Worm (Caenorhabditis elegans) whole organism, L3 larva: ENCODE data around the gene F31B9.4.

ENCODE experiments used
- ZK546.5 ChIP-seq: sonication (generic microtip); optimal IDR thresholded peaks from 2 replicates; lab custom pipeline; 2017; ENCODE audit warnings: missing biosample characterization, missing genetic modification characterization
- aly-2 ChIP-seq: fragments of 150-350 bp; optimal IDR thresholded peaks from 2 replicates; lab custom pipeline; 2014; ENCODE audit warnings: missing biosample characterization, missing genetic modification characterization
- ama-1 ChIP-seq: fragments of 150-350 bp; optimal IDR thresholded peaks from 2 replicates; lab custom pipeline; 2018
- ceh-16 ChIP-seq: sonication (generic microtip); optimal IDR thresholded peaks from 2 replicates; lab custom pipeline; 2017; ENCODE audit warnings: missing biosample characterization, missing genetic modification characterization
- ceh-28 ChIP-seq: fragments of 150-350 bp; optimal IDR thresholded peaks from 2 replicates; lab custom pipeline; 2014; ENCODE audit warnings: missing biosample characterization, missing genetic modification reagents, missing genetic modification characterization
- ceh-82 ChIP-seq: fragments of 150-350 bp; optimal IDR thresholded peaks from 2 replicates; lab custom pipeline; 2014; ENCODE audit warnings: missing biosample characterization, missing genetic modification characterization
- daf-12 ChIP-seq: fragments of 150-350 bp; optimal IDR thresholded peaks from 2 replicates; lab custom pipeline; 2014; ENCODE audit warnings: missing biosample characterization, missing genetic modification reagents, missing genetic modification characterization
- egl-27 ChIP-seq: sonication (generic microtip); optimal IDR thresholded peaks from 4 replicates; lab custom pipeline; 2017; ENCODE audit warnings: missing biosample characterization, missing genetic modification reagents, missing genetic modification characterization
- elt-1 ChIP-seq: fragments of 150-350 bp; optimal IDR thresholded peaks from 2 replicates; lab custom pipeline; 2014; ENCODE audit warnings: missing biosample characterization, missing genetic modification characterization
- elt-2 ChIP-seq: sonication (generic microtip); optimal IDR thresholded peaks from 2 replicates; lab custom pipeline; 2016; ENCODE audit warnings: missing genetic modification reagents, mild to moderate bottlenecking, missing genetic modification characterization, missing compliant biosample characterization
- elt-3 ChIP-seq, 3 experiments: fragments of 150-350 bp in 1 of 3; sonication (generic microtip) in 2 of 3; optimal IDR thresholded peaks; 2 replicates in 2 of 3; 4 replicates in 1 of 3; lab custom pipeline; 2014 to 2017; ENCODE audit warnings: missing biosample characterization in 3 of 3, missing genetic modification characterization in 3 of 3
- fkh-10 ChIP-seq: sonication (generic microtip); optimal IDR thresholded peaks from 2 replicates; lab custom pipeline; 2017; ENCODE audit warnings: missing biosample characterization, missing genetic modification reagents, missing genetic modification characterization
- fkh-2 ChIP-seq: fragments of 150-350 bp; optimal IDR thresholded peaks from 2 replicates; lab custom pipeline; 2014; ENCODE audit warnings: missing biosample characterization, missing genetic modification reagents, missing genetic modification characterization
- fos-1 ChIP-seq: fragments of 150-350 bp; optimal IDR thresholded peaks from 2 replicates; lab custom pipeline; 2014; ENCODE audit warnings: missing biosample characterization, missing genetic modification characterization
- hmg-11 ChIP-seq: sonication (generic microtip); optimal IDR thresholded peaks from 2 replicates; lab custom pipeline; 2016; ENCODE audit warnings: missing genetic modification characterization, missing compliant biosample characterization
- jun-1 ChIP-seq: fragments of 150-350 bp; optimal IDR thresholded peaks from 2 replicates; lab custom pipeline; 2014; ENCODE audit warnings: missing biosample characterization, missing genetic modification reagents, missing genetic modification characterization
- lin-15B ChIP-seq: fragments of 150-350 bp; optimal IDR thresholded peaks from 2 replicates; lab custom pipeline; 2014; ENCODE audit warnings: missing biosample characterization, missing genetic modification characterization
- lin-39 ChIP-seq: fragments of 150-350 bp; optimal IDR thresholded peaks from 2 replicates; lab custom pipeline; 2018; ENCODE audit warnings: missing biosample characterization, missing genetic modification reagents, missing genetic modification characterization
- lsy-12 ChIP-seq: sonication (generic microtip); optimal IDR thresholded peaks from 2 replicates; lab custom pipeline; 2016; ENCODE audit warnings: mild to moderate bottlenecking, missing genetic modification characterization, missing compliant biosample characterization
- mml-1 ChIP-seq: fragments of 150-350 bp; sonication (generic microtip); optimal IDR thresholded peaks from 3 replicates; lab custom pipeline; 2014; ENCODE audit warnings: missing biosample characterization, missing genetic modification characterization
- nfya-1 ChIP-seq: sonication (generic microtip); optimal IDR thresholded peaks from 2 replicates; lab custom pipeline; 2017; ENCODE audit warnings: missing genetic modification characterization, mild to moderate bottlenecking, missing compliant biosample characterization, antibody characterized with exemption, moderate library complexity; ENCODE audit not compliant: insufficient read depth
- nhr-11 ChIP-seq: fragments of 150-350 bp; optimal IDR thresholded peaks from 2 replicates; lab custom pipeline; 2014; ENCODE audit warnings: missing biosample characterization, missing genetic modification characterization
- nhr-23 ChIP-seq: fragments of 150-350 bp; optimal IDR thresholded peaks from 2 replicates; lab custom pipeline; 2014; ENCODE audit warnings: missing biosample characterization, missing genetic modification reagents, missing genetic modification characterization
- nhr-25 ChIP-seq: sonication (generic microtip); optimal IDR thresholded peaks from 2 replicates; lab custom pipeline; 2017; ENCODE audit warnings: missing biosample characterization, missing genetic modification characterization
- nhr-28 ChIP-seq: fragments of 150-350 bp; optimal IDR thresholded peaks from 2 replicates; lab custom pipeline; 2014; ENCODE audit warnings: missing biosample characterization, missing genetic modification characterization
- nhr-43 ChIP-seq: sonication (generic microtip); optimal IDR thresholded peaks from 2 replicates; lab custom pipeline; 2016; ENCODE audit warnings: mild to moderate bottlenecking, missing genetic modification characterization, missing compliant biosample characterization; ENCODE audit not compliant: poor library complexity, severe bottlenecking
- nhr-67 ChIP-seq: fragments of 150-350 bp; optimal IDR thresholded peaks from 2 replicates; lab custom pipeline; 2014; ENCODE audit warnings: missing biosample characterization, missing genetic modification characterization
- nhr-76 ChIP-seq: fragments of 150-350 bp; sonication (generic microtip); optimal IDR thresholded peaks from 5 replicates; lab custom pipeline; 2014; ENCODE audit warnings: missing biosample characterization, missing genetic modification characterization
- nhr-77 ChIP-seq: fragments of 150-350 bp; optimal IDR thresholded peaks from 2 replicates; lab custom pipeline; 2014; ENCODE audit warnings: missing biosample characterization, missing genetic modification characterization
- pqm-1 ChIP-seq: fragments of 150-350 bp; optimal IDR thresholded peaks from 2 replicates; lab custom pipeline; 2017; ENCODE audit warnings: missing biosample characterization, missing genetic modification characterization, inconsistent platforms
- sea-2 ChIP-seq: fragments of 150-350 bp; sonication (generic microtip); optimal IDR thresholded peaks from 4 replicates; lab custom pipeline; 2014; ENCODE audit warnings: missing biosample characterization, missing genetic modification reagents, missing genetic modification characterization
- skn-1 ChIP-seq: fragments of 150-350 bp; optimal IDR thresholded peaks from 2 replicates; lab custom pipeline; 2014; ENCODE audit warnings: missing biosample characterization, missing genetic modification characterization
- snpc-4 ChIP-seq: fragments of 150-350 bp; optimal IDR thresholded peaks from 2 replicates; lab custom pipeline; 2014; ENCODE audit warnings: missing biosample characterization, missing genetic modification characterization
- unc-62 ChIP-seq: fragments of 150-350 bp; sonication (generic microtip); optimal IDR thresholded peaks from 4 replicates; lab custom pipeline; 2014; ENCODE audit warnings: missing biosample characterization, missing genetic modification reagents, missing genetic modification characterization
- ztf-11 ChIP-seq: fragments of 150-350 bp; optimal IDR thresholded peaks from 2 replicates; lab custom pipeline; 2014; ENCODE audit warnings: missing biosample characterization, missing genetic modification characterization
- ztf-4 ChIP-seq: fragments of 150-350 bp; optimal IDR thresholded peaks from 2 replicates; lab custom pipeline; 2014; ENCODE audit warnings: missing biosample characterization, missing genetic modification characterization

F31B9.4 gene

ce11 chrX:15932859-15933258 lies 16.0 kb upstream of the F31B9.4 start:
- no peak for TF ChIP-seq mml-1
- TF ChIP-seq nhr-67 (tag; lab: Kevin White, UChicago), result no peak
- peak; percentile 22 for TF ChIP-seq snpc-4
- no peak for TF ChIP-seq nhr-77 (tag; lab: Kevin White, UChicago)

DNA sequence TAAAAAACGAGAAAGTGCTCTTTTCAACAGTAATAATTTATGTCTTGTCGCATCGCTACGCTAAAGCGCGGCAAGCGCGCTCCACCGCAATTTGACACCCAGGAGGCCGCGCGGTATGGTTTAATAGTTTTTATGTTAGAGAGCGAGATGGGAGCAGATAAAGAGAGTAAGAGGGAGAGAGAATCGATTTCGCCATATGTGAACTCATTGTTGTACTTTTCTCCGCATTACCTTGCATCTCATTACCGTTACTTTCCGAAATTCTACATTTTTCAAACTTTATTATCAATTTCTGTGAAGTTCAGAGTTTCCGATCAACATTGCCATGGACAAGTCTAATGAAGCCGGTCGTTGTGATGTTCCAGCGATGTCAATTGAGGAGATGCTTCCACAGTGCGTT lies 6.5 kb upstream of the F31B9.4 start, which contains the start of gene F31B9.3:
Gene F31B9.3, plus strand, starts transcription at position 301 of the 400 bp plus-strand sequence.
- TF ChIP-seq ceh-82 (tag; lab: Kevin White, UChicago) (no peak), skn-1 (tag; lab: Kevin White, UChicago) (no peak)

DNA sequence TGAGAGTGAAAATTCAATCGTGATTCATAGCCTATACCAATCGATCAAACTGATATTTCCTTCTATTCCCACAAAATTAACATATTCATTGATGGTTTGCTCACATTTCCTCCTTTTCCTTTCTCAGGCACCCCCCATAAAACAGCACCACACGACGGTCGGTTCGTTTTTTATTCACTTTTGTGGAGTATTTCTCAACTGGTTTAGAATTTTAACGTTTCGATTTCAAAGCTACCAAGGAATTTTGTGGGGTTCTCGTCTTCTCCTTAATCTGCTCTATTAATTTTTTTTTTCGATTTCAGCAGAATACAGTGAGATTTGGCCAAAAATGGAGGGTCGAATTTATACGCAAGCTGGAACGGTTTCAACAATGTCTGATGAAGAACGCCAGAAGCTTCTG lies 2.5 kb upstream of the F31B9.4 start, which contains the start of gene F31B9.7:
Gene F31B9.7, plus strand, starts transcription at position 301 of the 400 bp plus-strand sequence.
- TF ChIP-seq fkh-10 (GFP tag; lab: Kevin White, UChicago) (no peak), daf-12 (tag; lab: Kevin White, UChicago) (no peak), ceh-28 (tag; lab: Kevin White, UChicago) (no peak), ztf-11 (tag; lab: Kevin White, UChicago) (no peak), nhr-76 (tag; lab: Kevin White, UChicago) (no peak), nhr-23 (tag; lab: Kevin White, UChicago) (no peak), ama-1 (lab: Kevin White, UChicago) (no peak), jun-1 (tag; lab: Kevin White, UChicago) (no peak), hmg-11 (tag; lab: Kevin White, UChicago) (no peak), nhr-67 (tag; lab: Kevin White, UChicago) (no peak), ceh-16 (tag; lab: Kevin White, UChicago) (no peak), nhr-43 (no peak)
- TF ChIP-seq, all 47 proteins: peak for 0

DNA sequence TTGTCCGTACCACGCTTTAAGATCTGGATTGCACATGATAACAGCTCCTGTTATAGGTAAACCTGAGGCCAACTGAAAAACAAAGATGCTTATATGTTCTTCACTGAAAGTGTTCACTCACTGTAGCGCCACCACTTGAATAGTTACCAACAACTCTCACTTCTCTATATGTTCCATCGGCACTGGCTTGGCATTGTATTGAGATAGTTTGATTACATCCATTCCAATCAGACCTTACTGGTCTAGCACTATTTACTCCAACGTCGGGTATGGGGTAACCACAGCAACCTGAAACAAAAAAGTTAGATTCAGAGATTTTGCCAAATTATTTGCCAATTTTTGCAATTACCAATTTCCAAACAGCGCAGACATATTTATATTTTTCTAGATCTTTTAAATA lies 1.1 kb downstream of the F31B9.4 start:
- TF ChIP-seq sea-2, result no peak
- TF ChIP-seq nhr-28 (tag; lab: Kevin White, UChicago), result no peak
- TF ChIP-seq egl-27 (tag; lab: Kevin White, UChicago), result no peak
- no peak for TF ChIP-seq fos-1
- TF ChIP-seq snpc-4, result no peak
- no peak for TF ChIP-seq aly-2 (tag; lab: Kevin White, UChicago)
- no peak for TF ChIP-seq lin-15B (tag; lab: Kevin White, UChicago)
- no peak for TF ChIP-seq nhr-76 (tag; lab: Kevin White, UChicago)
- TF ChIP-seq ztf-4 (tag; lab: Kevin White, UChicago), result no peak
- TF ChIP-seq unc-62 (GFP tag; lab: Kevin White, UChicago), result no peak

DNA sequence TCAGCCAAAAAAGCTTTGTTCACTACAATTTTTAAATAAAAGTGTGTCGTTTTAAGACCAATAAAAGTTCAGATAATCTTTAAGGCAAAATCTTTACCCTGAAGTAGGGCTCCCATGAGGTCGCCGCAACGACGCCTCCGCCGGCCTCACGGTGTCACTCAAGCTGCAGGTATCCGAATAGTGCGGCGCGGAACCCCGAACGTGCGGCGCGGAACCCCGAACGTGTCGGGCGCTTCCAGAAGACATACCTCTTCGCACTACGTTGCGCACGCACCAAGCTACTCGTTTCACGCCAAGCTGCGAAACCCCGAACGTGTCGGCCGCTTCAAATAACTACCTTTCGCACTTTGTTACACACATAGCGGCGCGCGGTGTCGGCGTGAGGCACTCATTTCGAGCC lies 4.1 kb downstream of the F31B9.4 start:
- TF ChIP-seq pqm-1 (tag; lab: Kevin White, UChicago) (no peak), mml-1 (no peak), nhr-76 (tag; lab: Kevin White, UChicago) (no peak), ztf-11 (tag; lab: Kevin White, UChicago) (no peak), fkh-10 (GFP tag; lab: Kevin White, UChicago) (no peak), ceh-82 (tag; lab: Kevin White, UChicago) (no peak), nhr-11 (tag; lab: Kevin White, UChicago) (no peak), lin-15B (tag; lab: Kevin White, UChicago) (no peak), unc-62 (GFP tag; lab: Kevin White, UChicago) (no peak), nfya-1 (tag; lab: Kevin White, UChicago) (no peak), hmg-11 (tag; lab: Kevin White, UChicago) (no peak), fos-1 (no peak), elt-1 (no peak), lsy-12 (tag; lab: Kevin White, UChicago) (no peak), nhr-67 (tag; lab: Kevin White, UChicago) (no peak), ceh-16 (tag; lab: Kevin White, UChicago) (no peak), ztf-4 (tag; lab: Kevin White, UChicago) (no peak), ZK546.5 (tag; lab: Kevin White, UChicago) (no peak), sea-2 (no peak), ama-1 (lab: Kevin White, UChicago) (no peak)

ce11 chrX:15910328-15910727 lies 6.6 kb downstream of the F31B9.4 start, which contains the start of gene npr-33:
TSS of gene npr-33 (plus strand) at chrX:15910628.
- no peak for TF ChIP-seq elt-2 (tag; lab: Kevin White, UChicago)
- no peak for TF ChIP-seq snpc-4
- no peak for TF ChIP-seq nhr-76 (tag; lab: Kevin White, UChicago)
- TF ChIP-seq lin-15B (tag; lab: Kevin White, UChicago), result no peak
- no peak for TF ChIP-seq nhr-25 (tag; lab: Kevin White, UChicago)
- no peak for TF ChIP-seq sea-2
- no peak for TF ChIP-seq elt-3 (tag; optimal IDR thresholded peaks at IDR 0.05; lab: Kevin White, UChicago)
- no peak for TF ChIP-seq ZK546.5 (tag; lab: Kevin White, UChicago)
- no peak for TF ChIP-seq lin-39 (tag; lab: Kevin White, UChicago)
- TF ChIP-seq ceh-28 (tag; lab: Kevin White, UChicago), result no peak
- TF ChIP-seq ztf-4 (tag; lab: Kevin White, UChicago), result no peak
- no peak for TF ChIP-seq fkh-2 (tag; lab: Kevin White, UChicago)
